Worm (Caenorhabditis elegans) whole organism, midembryonic: ENCODE results near the gene elt-2.

ENCODE experiments used
- T22C8.4 ChIP-seq: fragments of 200-800 bp; sonication (Bioruptor generic); IDR thresholded peaks from 2 replicates; pipeline ENCODE4 v1.3.6; 2022; ENCODE audit warnings: missing genetic modification characterization, missing compliant biosample characterization
- cog-1 ChIP-seq: sonication (generic microtip); optimal IDR thresholded peaks from 2 replicates; lab custom pipeline; 2016; ENCODE audit warnings: missing genetic modification characterization, missing compliant biosample characterization
- flt-1 ChIP-seq: fragments of 200-800 bp; sonication (Bioruptor generic); IDR thresholded peaks from 2 replicates; pipeline ENCODE4 v1.3.6; 2022; ENCODE audit warnings: missing genetic modification characterization, missing compliant biosample characterization
- klf-2 ChIP-seq: fragments of 200-800 bp; sonication (Bioruptor generic); conservative IDR thresholded peaks from 2 replicates; pipeline ENCODE4 v1.3.6; 2022; ENCODE audit warnings: missing genetic modification reagents, missing genetic modification characterization, missing compliant biosample characterization
- med-1 ChIP-seq: sonication (generic microtip); optimal IDR thresholded peaks from 2 replicates; lab custom pipeline; 2017; ENCODE audit warnings: missing genetic modification characterization, mild to moderate bottlenecking, missing compliant biosample characterization, antibody characterized with exemption, missing genetic modification reagents; ENCODE audit not compliant: insufficient read depth
- tab-1 ChIP-seq: fragments of 200-800 bp; sonication (Bioruptor generic); IDR thresholded peaks from 2 replicates; pipeline ENCODE4 v1.3.6; 2022; ENCODE audit warnings: missing genetic modification characterization, missing compliant biosample characterization
- ztf-23 ChIP-seq: fragments of 200-800 bp; sonication (Bioruptor generic); IDR thresholded peaks from 2 replicates; pipeline ENCODE4 v1.3.6; 2022; ENCODE audit warnings: missing genetic modification reagents, missing genetic modification characterization, missing compliant biosample characterization

DNA sequence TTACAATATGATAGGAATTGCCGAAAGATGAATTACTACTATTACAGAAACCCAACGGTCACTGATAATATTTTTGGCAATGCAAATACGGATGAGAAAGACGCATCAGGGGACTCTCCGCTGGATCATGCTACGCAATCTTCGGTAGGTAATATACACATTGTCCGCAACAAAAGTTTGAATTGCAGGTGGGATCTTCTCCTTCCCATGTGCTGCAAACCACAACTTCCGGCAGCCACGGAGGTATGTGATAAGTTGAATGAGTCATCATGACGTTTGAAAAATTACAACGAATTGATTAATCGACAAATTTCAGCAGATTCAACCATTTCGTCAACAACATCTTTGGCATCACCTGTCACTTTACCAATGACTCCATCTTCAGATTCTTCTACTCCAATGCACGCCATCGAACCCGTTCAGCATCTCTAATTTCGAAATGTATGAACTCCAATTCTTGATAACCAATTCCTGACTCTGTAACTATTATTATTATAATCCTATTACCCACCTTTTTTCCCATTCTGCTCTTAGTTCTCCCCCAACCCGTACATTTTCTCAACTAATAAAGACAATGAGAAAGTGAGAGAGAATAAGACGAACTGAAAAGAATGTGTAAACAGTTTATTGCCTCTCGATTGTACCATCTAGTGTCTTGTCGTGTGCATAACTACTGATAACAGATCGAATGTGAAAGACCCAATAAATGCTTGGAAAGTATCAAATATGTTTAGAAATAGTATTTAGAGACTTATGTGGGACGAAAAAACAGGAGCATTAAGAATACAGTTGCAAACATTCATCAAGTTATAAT lies 3.7 kb upstream of the elt-2 start:
- no peak for TF ChIP-seq cog-1 (tag; lab: Kevin White, UChicago)
- no peak for TF ChIP-seq T22C8.4
- no peak for TF ChIP-seq ztf-23 (GFP tag; lab: Robert Waterston, UW)
- TF ChIP-seq tab-1 (GFP tag; lab: Robert Waterston, UW) = no peak
- TF ChIP-seq klf-2 (GFP tag; lab: Robert Waterston, UW) = no peak
- no peak for TF ChIP-seq med-1 (GFP tag; lab: Kevin White, UChicago)
- no peak for TF ChIP-seq flt-1 (GFP tag; lab: Robert Waterston, UW)
